Worm (Caenorhabditis elegans) whole organism, L3 larva: ENCODE results near the gene F22E12.1.

Experiments used
- ZK546.5 ChIP-seq: sonication (generic microtip); optimal IDR thresholded peaks from 2 replicates; lab custom pipeline; 2017; ENCODE audit warnings: missing biosample characterization, missing genetic modification characterization
- aly-2 ChIP-seq: fragments of 150-350 bp; optimal IDR thresholded peaks from 2 replicates; lab custom pipeline; 2014; ENCODE audit warnings: missing biosample characterization, missing genetic modification characterization
- ama-1 ChIP-seq: fragments of 150-350 bp; optimal IDR thresholded peaks from 2 replicates; lab custom pipeline; 2018
- ceh-9 ChIP-seq: sonication (generic microtip); optimal IDR thresholded peaks from 2 replicates; lab custom pipeline; 2018; ENCODE audit warnings: missing biosample characterization, missing genetic modification characterization
- elt-1 ChIP-seq: fragments of 150-350 bp; optimal IDR thresholded peaks from 2 replicates; lab custom pipeline; 2014; ENCODE audit warnings: missing biosample characterization, missing genetic modification characterization
- elt-2 ChIP-seq: sonication (generic microtip); optimal IDR thresholded peaks from 2 replicates; lab custom pipeline; 2016; ENCODE audit warnings: missing genetic modification reagents, mild to moderate bottlenecking, missing genetic modification characterization, missing compliant biosample characterization
- elt-3 ChIP-seq, 3 experiments: fragments of 150-350 bp in 1 of 3; sonication (generic microtip) in 2 of 3; optimal IDR thresholded peaks; 2 replicates in 2 of 3; 4 replicates in 1 of 3; lab custom pipeline; 2014 to 2017; ENCODE audit warnings: missing biosample characterization in 3 of 3, missing genetic modification characterization in 3 of 3
- eor-1 ChIP-seq, 2 experiments: fragments of 150-350 bp; optimal IDR thresholded peaks; 2 replicates each; lab custom pipeline; 2014 to 2018; ENCODE audit warnings: missing biosample characterization in 2 of 2, missing genetic modification characterization in 2 of 2
- fkh-10 ChIP-seq: sonication (generic microtip); optimal IDR thresholded peaks from 2 replicates; lab custom pipeline; 2017; ENCODE audit warnings: missing biosample characterization, missing genetic modification reagents, missing genetic modification characterization
- fos-1 ChIP-seq: fragments of 150-350 bp; optimal IDR thresholded peaks from 2 replicates; lab custom pipeline; 2014; ENCODE audit warnings: missing biosample characterization, missing genetic modification characterization
- hmg-11 ChIP-seq: sonication (generic microtip); optimal IDR thresholded peaks from 2 replicates; lab custom pipeline; 2016; ENCODE audit warnings: missing genetic modification characterization, missing compliant biosample characterization
- jun-1 ChIP-seq: fragments of 150-350 bp; optimal IDR thresholded peaks from 2 replicates; lab custom pipeline; 2014; ENCODE audit warnings: missing biosample characterization, missing genetic modification reagents, missing genetic modification characterization
- lin-15B ChIP-seq: fragments of 150-350 bp; optimal IDR thresholded peaks from 2 replicates; lab custom pipeline; 2014; ENCODE audit warnings: missing biosample characterization, missing genetic modification characterization
- lin-39 ChIP-seq: fragments of 150-350 bp; optimal IDR thresholded peaks from 2 replicates; lab custom pipeline; 2018; ENCODE audit warnings: missing biosample characterization, missing genetic modification reagents, missing genetic modification characterization
- lsy-12 ChIP-seq: sonication (generic microtip); optimal IDR thresholded peaks from 2 replicates; lab custom pipeline; 2016; ENCODE audit warnings: mild to moderate bottlenecking, missing genetic modification characterization, missing compliant biosample characterization
- mdl-1 ChIP-seq: fragments of 150-350 bp; optimal IDR thresholded peaks from 2 replicates; lab custom pipeline; 2014; ENCODE audit warnings: missing biosample characterization, missing genetic modification characterization
- nfya-1 ChIP-seq: sonication (generic microtip); optimal IDR thresholded peaks from 2 replicates; lab custom pipeline; 2017; ENCODE audit warnings: missing genetic modification characterization, mild to moderate bottlenecking, missing compliant biosample characterization, antibody characterized with exemption, moderate library complexity; ENCODE audit not compliant: insufficient read depth
- nhr-12 ChIP-seq: fragments of 150-350 bp; optimal IDR thresholded peaks from 2 replicates; lab custom pipeline; 2014; ENCODE audit warnings: missing biosample characterization, missing genetic modification characterization
- nhr-23 ChIP-seq: fragments of 150-350 bp; optimal IDR thresholded peaks from 2 replicates; lab custom pipeline; 2014; ENCODE audit warnings: missing biosample characterization, missing genetic modification reagents, missing genetic modification characterization
- nhr-237 ChIP-seq: fragments of 150-350 bp; optimal IDR thresholded peaks from 2 replicates; lab custom pipeline; 2014; ENCODE audit warnings: missing biosample characterization, missing genetic modification characterization
- nhr-43 ChIP-seq: sonication (generic microtip); optimal IDR thresholded peaks from 2 replicates; lab custom pipeline; 2016; ENCODE audit warnings: mild to moderate bottlenecking, missing genetic modification characterization, missing compliant biosample characterization; ENCODE audit not compliant: poor library complexity, severe bottlenecking
- nhr-76 ChIP-seq: fragments of 150-350 bp; sonication (generic microtip); optimal IDR thresholded peaks from 5 replicates; lab custom pipeline; 2014; ENCODE audit warnings: missing biosample characterization, missing genetic modification characterization
- nhr-77 ChIP-seq: fragments of 150-350 bp; optimal IDR thresholded peaks from 2 replicates; lab custom pipeline; 2014; ENCODE audit warnings: missing biosample characterization, missing genetic modification characterization
- pha-4 ChIP-seq: fragments of 150-350 bp; optimal IDR thresholded peaks from 2 replicates; lab custom pipeline; 2014; ENCODE audit warnings: missing biosample characterization, missing genetic modification reagents, missing genetic modification characterization
- pqm-1 ChIP-seq: fragments of 150-350 bp; optimal IDR thresholded peaks from 2 replicates; lab custom pipeline; 2017; ENCODE audit warnings: missing biosample characterization, missing genetic modification characterization, inconsistent platforms
- sea-2 ChIP-seq: fragments of 150-350 bp; sonication (generic microtip); optimal IDR thresholded peaks from 4 replicates; lab custom pipeline; 2014; ENCODE audit warnings: missing biosample characterization, missing genetic modification reagents, missing genetic modification characterization
- snpc-4 ChIP-seq: fragments of 150-350 bp; optimal IDR thresholded peaks from 2 replicates; lab custom pipeline; 2014; ENCODE audit warnings: missing biosample characterization, missing genetic modification characterization
- unc-62 ChIP-seq: fragments of 150-350 bp; sonication (generic microtip); optimal IDR thresholded peaks from 4 replicates; lab custom pipeline; 2014; ENCODE audit warnings: missing biosample characterization, missing genetic modification reagents, missing genetic modification characterization
- ztf-4 ChIP-seq: fragments of 150-350 bp; optimal IDR thresholded peaks from 2 replicates; lab custom pipeline; 2014; ENCODE audit warnings: missing biosample characterization, missing genetic modification characterization

Gene F22E12.1

DNA sequence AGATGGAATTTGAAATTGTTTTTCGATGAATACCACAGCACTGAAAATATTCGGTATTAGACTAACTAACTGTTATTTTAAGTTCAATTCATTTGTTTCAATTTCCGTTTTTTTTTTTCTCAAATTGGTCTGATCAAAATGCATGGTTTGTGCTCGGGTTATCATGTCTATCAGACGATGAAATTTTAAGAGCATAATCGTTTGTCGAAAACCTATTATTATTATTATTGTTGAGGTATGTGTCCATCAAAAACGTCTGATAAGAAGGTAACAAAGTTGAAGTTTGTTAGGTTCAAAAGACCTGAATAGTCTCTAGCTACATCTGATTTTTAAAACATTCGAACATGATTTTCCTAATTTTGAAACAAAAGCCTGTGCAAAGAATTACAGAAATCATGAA lies 26.8 kb upstream of the F22E12.1 start:
- TF ChIP-seq pqm-1 (tag; lab: Kevin White, UChicago) (peak; percentile 16), nhr-12 (no peak), elt-2 (peak; percentile 85)

DNA sequence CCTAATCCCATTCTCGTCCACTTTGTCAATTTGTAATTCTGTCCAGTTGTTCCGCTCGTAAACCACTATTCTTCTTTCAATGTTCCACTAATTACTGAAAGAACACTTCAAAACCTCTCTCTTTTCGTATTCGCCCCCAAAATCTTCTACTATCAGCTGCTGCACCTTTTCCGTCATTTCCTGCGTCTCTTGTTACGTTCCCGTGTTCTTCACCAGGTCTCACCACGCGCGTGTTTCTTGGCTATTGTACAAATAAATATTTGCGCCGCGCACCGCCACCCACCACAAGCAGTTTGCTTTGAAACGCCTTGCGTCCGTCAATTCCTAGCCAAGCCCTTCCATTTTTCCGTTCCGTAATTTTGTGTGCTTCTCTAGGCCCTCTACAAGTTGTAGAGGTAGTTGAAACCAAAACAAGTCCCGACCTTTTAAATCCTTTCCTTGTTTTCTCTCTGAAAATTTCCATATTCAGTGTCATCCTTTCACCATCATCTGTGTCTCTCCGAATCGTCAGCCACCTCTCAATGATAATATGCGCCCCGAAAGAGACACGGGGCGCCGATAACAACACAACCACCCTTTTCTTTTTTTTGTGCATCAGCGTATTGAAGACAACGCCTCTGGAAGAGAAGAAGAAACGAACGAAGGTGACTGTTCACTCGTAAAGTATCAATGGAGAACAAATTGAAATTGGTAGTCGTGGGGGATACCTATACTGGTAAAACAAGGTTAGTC lies 21.1 kb upstream of the F22E12.1 start, which contains the start of the genes crp-1 and Y32F6B.9:
TSS of gene crp-1 (plus strand) at position 468 of the 732 bp plus-strand sequence.
TSS of gene Y32F6B.9 (plus strand) at position 603 of the 732 bp plus-strand sequence.
- TF ChIP-seq pqm-1 (tag; lab: Kevin White, UChicago) (peak; percentile 15), pha-4 (tag; lab: Kevin White, UChicago) (peak; percentile 7), lin-15B (tag; lab: Kevin White, UChicago) (no peak), jun-1 (no peak), elt-2 (peak; percentile 27)

DNA sequence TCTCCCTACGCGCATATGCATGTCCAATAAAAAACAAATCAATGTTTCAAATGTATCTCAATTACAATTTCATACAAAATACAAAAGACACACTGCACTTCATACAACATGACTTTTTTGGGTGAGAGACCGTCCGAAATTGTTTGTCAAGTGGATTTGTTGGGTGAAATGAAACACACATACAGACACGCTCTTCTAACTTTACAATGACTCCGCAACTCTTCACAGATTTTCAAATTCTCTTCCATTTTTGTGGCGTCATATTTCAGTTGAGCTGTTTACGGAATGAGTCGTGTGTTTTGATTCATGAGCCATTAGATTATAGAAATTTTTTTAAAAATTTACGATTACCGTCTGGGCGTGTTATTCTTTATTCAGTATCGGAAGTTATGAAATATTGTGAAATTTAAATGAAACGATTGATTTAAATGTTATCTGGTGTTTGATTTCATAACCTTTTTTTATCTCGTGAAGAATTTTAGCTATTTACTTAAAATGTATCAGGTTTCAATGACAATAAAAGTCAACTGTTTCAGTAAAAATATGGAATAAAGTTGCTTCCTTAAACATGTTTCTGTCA lies 19.8 kb upstream of the F22E12.1 start:
- TF ChIP-seq eor-1 (tag; optimal IDR thresholded peaks at IDR 0.05; lab: Kevin White, UChicago) (peak in 1 of 2 experiments; percentile 22), nhr-23 (no peak), nhr-77 (tag; lab: Kevin White, UChicago) (no peak), sea-2 (no peak), pha-4 (tag; lab: Kevin White, UChicago) (peak; percentile 46), nhr-43 (no peak), snpc-4 (tag; lab: Kevin White, UChicago) (no peak), mdl-1 (tag; lab: Kevin White, UChicago) (no peak), ceh-9 (tag; lab: Kevin White, UChicago) (no peak), elt-3 (tag; optimal IDR thresholded peaks at IDR 0.05; lab: Kevin White, UChicago) (no peak), pqm-1 (tag; lab: Kevin White, UChicago) (no peak), aly-2 (no peak), jun-1 (no peak), fkh-10 (GFP tag; lab: Kevin White, UChicago) (no peak), nfya-1 (tag; lab: Kevin White, UChicago) (no peak), ztf-4 (tag; lab: Kevin White, UChicago) (no peak), nhr-12 (no peak), lin-39 (no peak), ama-1 (lab: Kevin White, UChicago) (peak; percentile 95), lsy-12 (tag; lab: Kevin White, UChicago) (no peak), nhr-76 (tag; lab: Kevin White, UChicago) (no peak)

DNA sequence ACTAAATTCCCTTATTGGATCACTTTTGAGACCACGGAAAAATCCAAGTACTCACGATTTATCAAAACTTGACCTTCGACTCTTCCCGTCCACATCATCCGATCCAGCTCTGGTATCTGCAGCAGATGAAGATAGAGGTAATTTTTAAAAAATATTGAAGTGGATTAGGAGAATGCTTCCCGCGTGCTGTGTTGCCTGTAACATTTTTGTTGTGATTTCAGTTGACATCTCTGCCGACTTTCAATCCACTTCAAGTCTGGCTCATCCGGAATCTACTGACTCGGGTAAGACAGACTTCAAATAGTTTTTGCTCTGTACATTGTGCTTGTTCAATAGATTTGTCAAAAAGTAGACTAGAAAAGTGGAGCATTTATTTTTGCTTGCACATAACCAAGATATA lies 18.3 kb upstream of the F22E12.1 start:
- TF ChIP-seq nhr-237 (tag; lab: Kevin White, UChicago) (no peak), unc-62 (GFP tag; lab: Kevin White, UChicago) (no peak), fos-1 (tag; lab: Kevin White, UChicago) (no peak), lsy-12 (tag; lab: Kevin White, UChicago) (no peak), hmg-11 (tag; lab: Kevin White, UChicago) (no peak), ZK546.5 (tag; lab: Kevin White, UChicago) (no peak), snpc-4 (tag; lab: Kevin White, UChicago) (no peak), mdl-1 (tag; lab: Kevin White, UChicago) (no peak), elt-3 (tag; optimal IDR thresholded peaks at IDR 0.05; lab: Kevin White, UChicago) (no peak), ama-1 (lab: Kevin White, UChicago) (no peak), nhr-43 (no peak), sea-2 (no peak)

DNA sequence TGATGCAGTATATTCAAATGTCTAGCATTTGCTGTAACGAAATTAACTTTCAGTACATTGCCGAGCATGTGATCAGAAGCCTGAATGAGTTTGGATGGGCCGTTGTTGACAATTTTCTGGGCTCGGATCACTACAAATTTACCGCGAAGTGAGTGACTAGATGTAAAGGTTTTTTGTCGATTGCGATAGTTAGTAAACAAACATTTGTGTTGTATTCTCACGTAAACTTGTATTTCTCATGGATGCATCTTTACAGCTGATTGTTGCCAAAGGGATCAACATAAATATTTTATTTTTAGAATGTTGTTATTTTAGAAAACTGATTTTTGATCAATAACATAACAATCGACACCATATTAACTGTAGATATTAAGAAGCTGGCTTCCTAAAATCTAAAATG lies 16.9 kb upstream of the F22E12.1 start:
- TF ChIP-seq nhr-23: no peak
- TF ChIP-seq fkh-10 (GFP tag; lab: Kevin White, UChicago): no peak
- TF ChIP-seq nhr-237 (tag; lab: Kevin White, UChicago): no peak
- TF ChIP-seq nfya-1 (tag; lab: Kevin White, UChicago): no peak
- TF ChIP-seq lin-39: no peak
- TF ChIP-seq hmg-11 (tag; lab: Kevin White, UChicago): no peak
- TF ChIP-seq nhr-43: no peak
- peak; percentile 64 for TF ChIP-seq pha-4 (tag; lab: Kevin White, UChicago)
- no peak for TF ChIP-seq elt-1 (tag; lab: Kevin White, UChicago)
- TF ChIP-seq, all 47 proteins: peak for 1
